Fruit fly (Drosophila melanogaster) whole organism, prepupa: Measurements from ENCODE around the gene Ir67a.

Experiments used
- CG11294 ChIP-seq: fragments of 200-800 bp; sonication (Bioruptor generic); IDR thresholded peaks from 2 replicates; pipeline ENCODE4 v1.3.6; 2022; ENCODE audit warnings: missing biosample characterization, missing genetic modification characterization
- CG31627 ChIP-seq: fragments of 200-800 bp; sonication (Bioruptor generic); optimal IDR thresholded peaks from 3 replicates; lab custom pipeline; 2016; ENCODE audit warnings: missing biosample characterization, missing genetic modification characterization
- CG4318 ChIP-seq: fragments of 200-800 bp; sonication (Bioruptor generic); optimal IDR thresholded peaks from 3 replicates; lab custom pipeline; 2017; ENCODE audit warnings: missing biosample characterization, mild to moderate bottlenecking, missing genetic modification characterization
- Eip78C ChIP-seq: fragments of 200-800 bp; sonication (Bioruptor generic); peaks from one replicate; lab custom pipeline; 2016; ENCODE audit warnings: missing biosample characterization, missing genetic modification characterization
- OdsH ChIP-seq: fragments of 200-800 bp; sonication (Bioruptor generic); optimal IDR thresholded peaks from 3 replicates; lab custom pipeline; 2016; ENCODE audit warnings: missing biosample characterization, missing genetic modification characterization
- Sox14 ChIP-seq: fragments of 200-800 bp; sonication (Bioruptor generic); optimal IDR thresholded peaks from 3 replicates; lab custom pipeline; 2016; ENCODE audit warnings: missing biosample characterization, missing genetic modification characterization
- cyc ChIP-seq: fragments of 200-800 bp; sonication (Bioruptor generic); optimal IDR thresholded peaks from 3 replicates; lab custom pipeline; 2016; ENCODE audit warnings: missing biosample characterization, missing genetic modification characterization
- dac ChIP-seq: fragments of 200-800 bp; sonication (Bioruptor generic); optimal IDR thresholded peaks from 2 replicates; lab custom pipeline; 2017; ENCODE audit warnings: missing biosample characterization, mild to moderate bottlenecking, missing genetic modification characterization
- dsx ChIP-seq: fragments of 200-800 bp; optimal IDR thresholded peaks from 3 replicates; lab custom pipeline; 2019; ENCODE audit warnings: missing biosample characterization, mild to moderate bottlenecking, missing genetic modification characterization, moderate library complexity; ENCODE audit not compliant: poor library complexity, severe bottlenecking

- TF ChIP-seq Sox14 (GFP tag; lab: Kevin White, UChicago) (no peak), dsx (no peak), dac (no peak), CG11294 (no peak), OdsH (GFP tag; lab: Kevin White, UChicago) (no peak), CG4318 (GFP tag; lab: Kevin White, UChicago) (no peak), CG31627 (GFP tag; lab: Kevin White, UChicago) (no peak), cyc (GFP tag; lab: Kevin White, UChicago) (no peak), Eip78C (GFP tag; lab: Kevin White, UChicago) (no peak)
Measured at dm6 chr3L:9506421-9506820, 37.4 kb downstream of the Ir67a start.
